Fruit fly (Drosophila melanogaster): ENCODE measurements around the gene Saf6.
A peak's percentile ranks its signal among the peaks of the same experiment; 100 is the strongest.

Gene Saf6

dm6 chr2L:856690-857488 lies 41.1 kb upstream of the Saf6 start (continued):
- TF ChIP-seq CG32767 (GFP tag; IDR thresholded peaks at IDR 0.05), result peak; percentile 72
- TF ChIP-seq CG11504 (tag; optimal IDR thresholded peaks at IDR 0.05), result peak; percentile 86
- no peak for TF ChIP-seq hkb (optimal IDR thresholded peaks at IDR 0.05)
- peak; percentile 90 for TF ChIP-seq hkb (GFP tag; IDR thresholded peaks at IDR 0.05)
- peak; percentile 53 for TF ChIP-seq btn (GFP tag; optimal IDR thresholded peaks at IDR 0.05)
- TF ChIP-seq NfI (GFP tag; optimal IDR thresholded peaks at IDR 0.05), result peak; percentile 64
- TF ChIP-seq CG4424 (GFP tag; optimal IDR thresholded peaks at IDR 0.05), result peak; percentile 76
- TF ChIP-seq zfh2 (GFP tag; optimal IDR thresholded peaks at IDR 0.05), result peak; percentile 18
- peak; percentile 1 for TF ChIP-seq CTCF (GFP tag; optimal IDR thresholded peaks at IDR 0.05)
- no peak for TF ChIP-seq BEAF-32 (GFP tag; optimal IDR thresholded peaks at IDR 0.05)
- peak; percentile 20 for TF ChIP-seq CG7271 (tag; optimal IDR thresholded peaks at IDR 0.05)
- TF ChIP-seq CG31224 (GFP tag; IDR thresholded peaks at IDR 0.05), result peak; percentile 67
- TF ChIP-seq CG32772 (GFP tag; IDR thresholded peaks at IDR 0.05), result peak; percentile 88
- peak in 1 of 2 experiments; percentile 23 for TF ChIP-seq crp (GFP tag; optimal IDR thresholded peaks at IDR 0.05)
- TF ChIP-seq CG2202 (tag; optimal IDR thresholded peaks at IDR 0.05), result peak; percentile 15
- TF ChIP-seq dati (GFP tag; IDR thresholded peaks at IDR 0.05), result peak; percentile 54; the same call in 1 of the 2 replicates
- no peak for TF ChIP-seq dan (GFP tag; IDR thresholded peaks at IDR 0.05)
- no peak for TF ChIP-seq CG15479 (GFP tag; optimal IDR thresholded peaks at IDR 0.05)
- no peak for TF ChIP-seq fru (optimal IDR thresholded peaks at IDR 0.05)
- peak; percentile 83 for TF ChIP-seq ap (GFP tag; IDR thresholded peaks at IDR 0.05)
- TF ChIP-seq CG3838 (GFP tag; optimal IDR thresholded peaks at IDR 0.05), result no peak
- TF ChIP-seq Hmr (GFP tag; optimal IDR thresholded peaks at IDR 0.05), result peak; percentile 58
- no peak for TF ChIP-seq lbe (GFP tag; optimal IDR thresholded peaks at IDR 0.05)
- no peak for TF ChIP-seq HLHmδ (GFP tag; optimal IDR thresholded peaks at IDR 0.05)
- no peak for TF ChIP-seq usp (GFP tag; optimal IDR thresholded peaks at IDR 0.05)
- TF ChIP-seq bcd (GFP tag; optimal IDR thresholded peaks at IDR 0.05), result peak; percentile 74
- TF ChIP-seq Asciz (GFP tag; optimal IDR thresholded peaks at IDR 0.05), result peak; percentile 80
- peak; percentile 71 for TF ChIP-seq ssp (GFP tag; IDR thresholded peaks at IDR 0.05)
- no peak for TF ChIP-seq ftz-f1 (GFP tag; optimal IDR thresholded peaks at IDR 0.05)
- TF ChIP-seq CG13123 (GFP tag; optimal IDR thresholded peaks at IDR 0.05), result peak; percentile 44
- TF ChIP-seq CG8359 (GFP tag; optimal IDR thresholded peaks at IDR 0.05; ENCODE audit: borderline replicate concordance), result no peak
- peak; percentile 70 for TF ChIP-seq CG10654 (GFP tag; optimal IDR thresholded peaks at IDR 0.05)
- no peak for TF ChIP-seq luna (GFP tag; optimal IDR thresholded peaks at IDR 0.05)
- peak; percentile 36 for TF ChIP-seq Mad (GFP tag; optimal IDR thresholded peaks at IDR 0.05)
- TF ChIP-seq mam (GFP tag; optimal IDR thresholded peaks at IDR 0.05), result peak; percentile 59
- peak; percentile 81 for TF ChIP-seq org-1 (GFP tag; optimal IDR thresholded peaks at IDR 0.05)
- TF ChIP-seq tin (GFP tag; optimal IDR thresholded peaks at IDR 0.05), result peak; percentile 46
- peak; percentile 94 for TF ChIP-seq zfh1 (GFP tag; IDR thresholded peaks at IDR 0.05)
- peak; percentile 41 for TF ChIP-seq CrebB (tag; optimal IDR thresholded peaks at IDR 0.05)
- peak; percentile 65 for TF ChIP-seq CG14710 (tag; optimal IDR thresholded peaks at IDR 0.05)
- TF ChIP-seq Rfx (GFP tag; IDR thresholded peaks at IDR 0.05), result peak; percentile 76
- TF ChIP-seq Xbp1 (GFP tag; optimal IDR thresholded peaks at IDR 0.05), result peak; percentile 71
- peak; percentile 83 for TF ChIP-seq CG2875 (GFP tag; optimal IDR thresholded peaks at IDR 0.05)
- TF ChIP-seq Ptx1 (GFP tag; IDR thresholded peaks at IDR 0.05), result peak; percentile 82
- TF ChIP-seq HmgZ (tag; optimal IDR thresholded peaks at IDR 0.05), result no peak
- TF ChIP-seq CG3847 (GFP tag; IDR thresholded peaks at IDR 0.05), result peak; percentile 60
- peak; percentile 34 for TF ChIP-seq CG3065 (GFP tag; optimal IDR thresholded peaks at IDR 0.05)
- TF ChIP-seq Fer1 (GFP tag; optimal IDR thresholded peaks at IDR 0.05), result peak; percentile 6
- TF ChIP-seq Eip74EF (GFP tag; optimal IDR thresholded peaks at IDR 0.05), result peak in 1 of 2 experiments; percentile 77
- peak; percentile 65 for TF ChIP-seq CG16815 (GFP tag; optimal IDR thresholded peaks at IDR 0.05)
- peak; percentile 77 for TF ChIP-seq Ada2b (GFP tag; IDR thresholded peaks at IDR 0.05)
